Worm (Caenorhabditis elegans) whole organism, L1 larva: ENCODE results near the gene F35C11.4.
A peak's percentile ranks its signal among the peaks of the same experiment; 100 is the strongest.

Experiments used
- C34B4.2 ChIP-seq: sonication (generic microtip); optimal IDR thresholded peaks from 2 replicates; lab custom pipeline; 2017; ENCODE audit warnings: mild to moderate bottlenecking, missing genetic modification characterization, missing compliant biosample characterization
- aly-2 ChIP-seq: fragments of 150-350 bp; optimal IDR thresholded peaks from 2 replicates; lab custom pipeline; 2014; ENCODE audit warnings: missing biosample characterization, missing genetic modification characterization
- blmp-1 ChIP-seq: fragments of 150-350 bp; optimal IDR thresholded peaks from 2 replicates; lab custom pipeline; 2014; ENCODE audit warnings: missing biosample characterization, missing genetic modification characterization
- ceh-8 ChIP-seq: fragments of 200-800 bp; sonication (Bioruptor generic); optimal IDR thresholded peaks from 2 replicates; lab custom pipeline; 2018; ENCODE audit warnings: mild to moderate bottlenecking, missing genetic modification characterization, moderate library complexity, missing compliant biosample characterization
- ceh-82 ChIP-seq, 3 experiments: fragments of 150-350 bp in 1 of 3; sonication (generic microtip) in 2 of 3; optimal IDR thresholded peaks; 2 replicates each; lab custom pipeline; 2014 to 2017; ENCODE audit warnings: missing biosample characterization in 3 of 3, missing genetic modification characterization in 3 of 3
- ceh-88 ChIP-seq: fragments of 200-800 bp; sonication (Bioruptor generic); IDR thresholded peaks from 2 replicates; pipeline ENCODE4 v1.3.6; 2022; ENCODE audit warnings: missing genetic modification characterization, missing compliant biosample characterization
- ces-1 ChIP-seq: fragments of 150-350 bp; optimal IDR thresholded peaks from 2 replicates; lab custom pipeline; 2014; ENCODE audit warnings: missing biosample characterization, missing genetic modification reagents, missing genetic modification characterization
- dsc-1 ChIP-seq: sonication (generic microtip); optimal IDR thresholded peaks from 2 replicates; lab custom pipeline; 2016; ENCODE audit warnings: mild to moderate bottlenecking, missing genetic modification characterization, missing compliant biosample characterization
- efl-1 ChIP-seq, 4 experiments: fragments of 150-350 bp; optimal IDR thresholded peaks in 3 of 4; peaks in 1 of 4; 1 replicate in 1 of 4; 2 replicates in 3 of 4; lab custom pipeline; 2014; ENCODE audit warnings: missing biosample characterization in 2 of 4, missing genetic modification characterization in 2 of 4, missing genetic modification reagents in 2 of 4
- efl-3 ChIP-seq: fragments of 200-800 bp; sonication (Bioruptor generic); optimal IDR thresholded peaks from 2 replicates; lab custom pipeline; 2018; ENCODE audit warnings: mild to moderate bottlenecking, missing genetic modification characterization, missing compliant biosample characterization
- egl-13 ChIP-seq: sonication (generic microtip); optimal IDR thresholded peaks from 2 replicates; lab custom pipeline; 2016; ENCODE audit warnings: missing genotype, missing genetic modification reagents, missing genetic modification characterization, missing compliant biosample characterization
- egl-27 ChIP-seq, 2 experiments: fragments of 150-350 bp in 1 of 2; sonication (generic microtip); optimal IDR thresholded peaks; 3 replicates each; lab custom pipeline; 2017 to 2018; ENCODE audit warnings: missing biosample characterization in 2 of 2, missing genetic modification characterization in 2 of 2, missing genetic modification reagents in 2 of 2
- elt-3 ChIP-seq, 6 experiments: fragments of 150-350 bp in 1 of 6; sonication (generic microtip); optimal IDR thresholded peaks; 2 replicates each; lab custom pipeline; 2017 to 2018; ENCODE audit warnings: missing biosample characterization in 6 of 6, missing genetic modification characterization in 6 of 6, inconsistent platforms in 1 of 6
- ets-5 ChIP-seq: fragments of 200-800 bp; sonication (Bioruptor generic); IDR thresholded peaks from 2 replicates; pipeline ENCODE4 v1.3.6; 2022; ENCODE audit warnings: missing genetic modification characterization, missing compliant biosample characterization
- fos-1 ChIP-seq: fragments of 150-350 bp; optimal IDR thresholded peaks from 2 replicates; lab custom pipeline; 2014; ENCODE audit warnings: missing biosample characterization, missing genetic modification characterization
- grh-1 ChIP-seq: fragments of 200-800 bp; sonication (Bioruptor generic); IDR thresholded peaks from 2 replicates; pipeline ENCODE4 v1.3.6; 2022; ENCODE audit warnings: missing genetic modification reagents, missing genetic modification characterization, missing compliant biosample characterization
- hlh-17 ChIP-seq: fragments of 200-800 bp; sonication (Bioruptor generic); optimal IDR thresholded peaks from 2 replicates; lab custom pipeline; 2018; ENCODE audit warnings: missing genetic modification characterization, mild to moderate bottlenecking, missing compliant biosample characterization, moderate library complexity, borderline replicate concordance
- hlh-4 ChIP-seq: sonication (generic microtip); optimal IDR thresholded peaks from 2 replicates; lab custom pipeline; 2016; ENCODE audit warnings: mild to moderate bottlenecking, missing genetic modification characterization, missing compliant biosample characterization
- irx-1 ChIP-seq: sonication (generic microtip); optimal IDR thresholded peaks from 2 replicates; lab custom pipeline; 2016; ENCODE audit warnings: missing genetic modification characterization, missing compliant biosample characterization
- lin-13 ChIP-seq: fragments of 150-350 bp; optimal IDR thresholded peaks from 2 replicates; lab custom pipeline; 2014; ENCODE audit warnings: missing biosample characterization, missing genetic modification reagents, missing genetic modification characterization
- lin-14 ChIP-seq: fragments of 200-800 bp; sonication (Bioruptor generic); optimal IDR thresholded peaks from 2 replicates; lab custom pipeline; 2018; ENCODE audit warnings: mild to moderate bottlenecking, missing genetic modification characterization, moderate library complexity, missing compliant biosample characterization
- lin-15B ChIP-seq: fragments of 150-350 bp; sonication (generic microtip); optimal IDR thresholded peaks from 3 replicates; lab custom pipeline; 2014; ENCODE audit warnings: missing biosample characterization, missing genetic modification characterization
- lin-35 ChIP-seq, 2 experiments: fragments of 150-350 bp; optimal IDR thresholded peaks; 2 replicates each; lab custom pipeline; 2014; ENCODE audit warnings: missing biosample characterization in 2 of 2, missing genetic modification characterization in 2 of 2, missing genetic modification reagents in 2 of 2
- mab-9 ChIP-seq: fragments of 200-800 bp; sonication (Bioruptor generic); IDR thresholded peaks from 2 replicates; pipeline ENCODE4 v1.3.6; 2022; ENCODE audit warnings: missing genetic modification reagents, missing genetic modification characterization, missing compliant biosample characterization
- mdl-1 ChIP-seq, 2 experiments: fragments of 150-350 bp; optimal IDR thresholded peaks; 2 replicates each; lab custom pipeline; 2014 to 2017; ENCODE audit warnings: missing biosample characterization in 2 of 2, missing genetic modification characterization in 2 of 2, inconsistent platforms in 1 of 2
- mef-2 ChIP-seq: fragments of 150-350 bp; optimal IDR thresholded peaks from 2 replicates; lab custom pipeline; 2014; ENCODE audit warnings: missing biosample characterization, missing genetic modification characterization
- mep-1 ChIP-seq: fragments of 150-350 bp; optimal IDR thresholded peaks from 2 replicates; lab custom pipeline; 2014; ENCODE audit warnings: missing biosample characterization, missing genetic modification characterization
- nhr-19 ChIP-seq: fragments of 200-800 bp; sonication (Bioruptor generic); conservative IDR thresholded peaks from 2 replicates; pipeline ENCODE4 v1.3.6; 2022; ENCODE audit warnings: missing genetic modification characterization, missing compliant biosample characterization
- nhr-20 ChIP-seq: sonication (generic microtip); optimal IDR thresholded peaks from 2 replicates; lab custom pipeline; 2016; ENCODE audit warnings: mild to moderate bottlenecking, missing genetic modification characterization, missing compliant biosample characterization
- nhr-237 ChIP-seq: fragments of 150-350 bp; optimal IDR thresholded peaks from 2 replicates; lab custom pipeline; 2014; ENCODE audit warnings: missing biosample characterization, missing genetic modification characterization
- nhr-71 ChIP-seq: sonication (generic microtip); optimal IDR thresholded peaks from 2 replicates; lab custom pipeline; 2016; ENCODE audit warnings: mild to moderate bottlenecking, missing genetic modification characterization, moderate library complexity, missing compliant biosample characterization
- nhr-77 ChIP-seq: fragments of 150-350 bp; optimal IDR thresholded peaks from 2 replicates; lab custom pipeline; 2014; ENCODE audit warnings: missing biosample characterization, missing genetic modification characterization
- nhr-85 ChIP-seq: sonication (generic microtip); peaks from one replicate; lab custom pipeline; 2016; ENCODE audit warnings: missing genetic modification characterization, inconsistent platforms, missing compliant biosample characterization
- nhr-90 ChIP-seq: sonication (generic microtip); optimal IDR thresholded peaks from 2 replicates; lab custom pipeline; 2016; ENCODE audit warnings: mild to moderate bottlenecking, missing genetic modification characterization, missing compliant biosample characterization; ENCODE audit not compliant: poor library complexity
- pax-3 ChIP-seq: fragments of 200-800 bp; sonication (Bioruptor generic); optimal IDR thresholded peaks from 2 replicates; lab custom pipeline; 2018; ENCODE audit warnings: mild to moderate bottlenecking, missing genetic modification characterization, moderate library complexity, missing compliant biosample characterization
- skn-1 ChIP-seq: fragments of 150-350 bp; optimal IDR thresholded peaks from 2 replicates; lab custom pipeline; 2014; ENCODE audit warnings: missing biosample characterization, missing genetic modification characterization
- snu-23 ChIP-seq: sonication (generic microtip); optimal IDR thresholded peaks from 2 replicates; lab custom pipeline; 2016; ENCODE audit warnings: missing genetic modification characterization, missing compliant biosample characterization
- sox-4 ChIP-seq: sonication (generic microtip); optimal IDR thresholded peaks from 2 replicates; lab custom pipeline; 2016; ENCODE audit warnings: missing genetic modification characterization, missing compliant biosample characterization
- sptf-1 ChIP-seq: fragments of 150-350 bp; optimal IDR thresholded peaks from 2 replicates; lab custom pipeline; 2014; ENCODE audit warnings: missing biosample characterization, missing genetic modification characterization
- tbx-2 ChIP-seq: sonication (generic microtip); optimal IDR thresholded peaks from 2 replicates; lab custom pipeline; 2016; ENCODE audit warnings: missing genetic modification characterization, missing compliant biosample characterization
- unc-130 ChIP-seq: fragments of 150-350 bp; optimal IDR thresholded peaks from 2 replicates; lab custom pipeline; 2017; ENCODE audit warnings: missing biosample characterization, missing genetic modification characterization, inconsistent platforms
- unc-30 ChIP-seq: sonication (generic microtip); optimal IDR thresholded peaks from 2 replicates; lab custom pipeline; 2017; ENCODE audit warnings: missing biosample characterization, missing genetic modification characterization
- unc-62 ChIP-seq: fragments of 150-350 bp; optimal IDR thresholded peaks from 2 replicates; lab custom pipeline; 2014; ENCODE audit warnings: missing biosample characterization, missing genetic modification reagents, missing genetic modification characterization
- unc-98 ChIP-seq: fragments of 200-800 bp; sonication (Bioruptor generic); IDR thresholded peaks from 2 replicates; pipeline ENCODE4 v1.3.6; 2022; ENCODE audit warnings: missing genetic modification characterization, missing compliant biosample characterization
- zag-1 ChIP-seq: fragments of 150-350 bp; optimal IDR thresholded peaks from 2 replicates; lab custom pipeline; 2014; ENCODE audit warnings: missing biosample characterization, missing genetic modification characterization

F35C11.4 gene

DNA sequence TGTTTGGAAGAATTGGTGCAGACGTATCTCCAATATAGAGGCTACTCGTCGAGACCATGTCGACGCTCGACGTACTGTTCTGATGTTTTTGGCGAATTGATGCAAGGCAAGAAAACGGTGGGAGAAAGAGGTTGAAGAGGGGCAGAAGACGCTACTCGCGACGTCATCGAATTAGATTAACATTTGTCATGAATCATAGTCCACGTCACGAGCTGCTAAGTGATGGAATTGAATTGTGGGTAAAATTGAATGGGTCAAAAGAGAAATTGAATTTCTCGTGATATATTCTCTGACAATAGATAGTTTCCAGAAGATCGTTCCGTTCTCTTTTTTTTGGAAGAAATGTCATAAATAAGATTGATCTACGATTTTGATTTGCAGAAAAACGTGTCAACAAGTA is 10.9 kb downstream of the F35C11.4 start (continued):
- TF ChIP-seq lin-14 (GFP tag; lab: Kevin White, UChicago) (peak; percentile 54), nhr-77 (tag; lab: Kevin White, UChicago) (no peak), egl-27 (tag; optimal IDR thresholded peaks at IDR 0.05; lab: Kevin White, UChicago) (no peak), unc-62 (no peak), nhr-19 (GFP tag; lab: Robert Waterston, UW) (no peak), blmp-1 (tag; lab: Kevin White, UChicago) (peak; percentile 36), C34B4.2 (tag; lab: Kevin White, UChicago) (no peak), mef-2 (no peak), ets-5 (GFP tag; lab: Robert Waterston, UW) (no peak), snu-23 (peak; percentile 43), unc-130 (tag; lab: Kevin White, UChicago) (peak; percentile 20), nhr-85 (tag; lab: Kevin White, UChicago) (peak; percentile 94), fos-1 (tag; lab: Kevin White, UChicago) (no peak), hlh-4 (tag; lab: Kevin White, UChicago) (no peak), skn-1 (tag; lab: Kevin White, UChicago) (no peak), sptf-1 (tag; lab: Kevin White, UChicago) (no peak), hlh-17 (no peak), nhr-71 (tag; lab: Kevin White, UChicago) (peak; percentile 51), efl-1 (optimal IDR thresholded peaks at IDR 0.05; lab: Kevin White, UChicago) (no peak), efl-1 (GFP tag; optimal IDR thresholded peaks at IDR 0.05 in 1 of 2; lab: Kevin White, UChicago) (peak in 1 of 2 experiments; percentile 16), efl-3 (GFP tag; lab: Kevin White, UChicago) (no peak), mep-1 (tag; lab: Kevin White, UChicago) (no peak), lin-35 (GFP tag; optimal IDR thresholded peaks at IDR 0.05; lab: Kevin White, UChicago) (peak in 1 of 2 experiments; percentile 36), unc-30 (tag; lab: Kevin White, UChicago) (no peak), mab-9 (GFP tag; lab: Robert Waterston, UW) (no peak), unc-98 (GFP tag; lab: Robert Waterston, UW) (no peak), ceh-8 (GFP tag; lab: Kevin White, UChicago) (no peak)
- TF ChIP-seq, all 84 proteins: peak for 10

DNA sequence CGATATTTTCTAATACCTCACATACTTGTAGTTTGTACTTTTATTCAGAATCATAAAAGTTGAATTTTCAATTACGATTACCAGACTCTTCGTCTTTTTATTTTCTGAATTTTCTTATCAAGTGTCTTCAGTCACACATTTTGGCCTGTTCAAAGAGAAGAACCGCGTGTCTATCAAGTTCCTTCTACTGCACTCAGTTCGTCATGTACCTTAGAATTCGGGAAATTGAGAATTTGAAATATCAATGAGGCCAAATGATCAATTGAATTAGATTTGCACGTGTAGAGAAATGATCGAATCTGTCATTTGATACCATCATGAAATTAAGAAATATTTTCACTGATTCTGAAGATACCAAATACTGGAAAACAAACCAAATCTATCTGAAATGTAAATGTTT is 14.8 kb downstream of the F35C11.4 start:
- 0 out of 2 replicates have a peak, but pooled peaks have one; percentile 33 for TF ChIP-seq grh-1
- no peak for TF ChIP-seq sox-4
- TF ChIP-seq dsc-1 (tag; lab: Kevin White, UChicago) = no peak
- TF ChIP-seq nhr-20 (tag; lab: Kevin White, UChicago) = peak; percentile 64
- TF ChIP-seq lin-13 = no peak
- TF ChIP-seq elt-3 (tag; optimal IDR thresholded peaks at IDR 0.05; lab: Kevin White, UChicago) = peak in 1 of 6 experiments; percentile 52
- no peak for TF ChIP-seq efl-1 (optimal IDR thresholded peaks at IDR 0.05; lab: Kevin White, UChicago)
- peak in 1 of 2 experiments; percentile 84 for TF ChIP-seq efl-1 (GFP tag; optimal IDR thresholded peaks at IDR 0.05 in 1 of 2; lab: Kevin White, UChicago)
- peak; percentile 86 for TF ChIP-seq nhr-85 (tag; lab: Kevin White, UChicago)
- TF ChIP-seq snu-23 = no peak
- TF ChIP-seq pax-3 = no peak
- no peak for TF ChIP-seq zag-1
- no peak for TF ChIP-seq irx-1 (tag; lab: Kevin White, UChicago)
- TF ChIP-seq lin-14 (GFP tag; lab: Kevin White, UChicago) = peak; percentile 55
- TF ChIP-seq ceh-8 (GFP tag; lab: Kevin White, UChicago) = no peak
- no peak for TF ChIP-seq aly-2 (tag; lab: Kevin White, UChicago)
- peak in 1 of 2 experiments; percentile 13 for TF ChIP-seq lin-35 (GFP tag; optimal IDR thresholded peaks at IDR 0.05; lab: Kevin White, UChicago)
- no peak for TF ChIP-seq egl-13 (tag; lab: Kevin White, UChicago)
- no peak for TF ChIP-seq sptf-1 (tag; lab: Kevin White, UChicago)
- no peak for TF ChIP-seq mep-1 (tag; lab: Kevin White, UChicago)
- TF ChIP-seq nhr-90 (tag; lab: Kevin White, UChicago) = peak; percentile 15
- peak in 1 of 2 experiments; percentile 33 for TF ChIP-seq mdl-1 (tag; optimal IDR thresholded peaks at IDR 0.05; lab: Kevin White, UChicago)
- TF ChIP-seq blmp-1 (tag; lab: Kevin White, UChicago) = peak; percentile 63
- no peak for TF ChIP-seq ces-1
- peak; percentile 50 for TF ChIP-seq nhr-71 (tag; lab: Kevin White, UChicago)
- TF ChIP-seq lin-15B (tag; lab: Kevin White, UChicago) = no peak
- TF ChIP-seq mab-9 (GFP tag; lab: Robert Waterston, UW) = no peak
- TF ChIP-seq nhr-237 (tag; lab: Kevin White, UChicago) = no peak
- peak; percentile 31 for TF ChIP-seq tbx-2
- TF ChIP-seq ceh-88 (GFP tag; lab: Robert Waterston, UW) = no peak
- no peak for TF ChIP-seq unc-98 (GFP tag; lab: Robert Waterston, UW)
- no peak for TF ChIP-seq ceh-82 (tag; optimal IDR thresholded peaks at IDR 0.05; lab: Kevin White, UChicago)
